Worm (Caenorhabditis elegans) whole organism, L4/young adult: Measurements from ENCODE around the gene cic-1.

Experiments used
- dao-5 ChIP-seq: sonication (generic microtip); optimal IDR thresholded peaks from 2 replicates; lab custom pipeline; 2016; ENCODE audit warnings: missing genotype, missing genetic modification characterization, moderate library complexity, missing compliant biosample characterization
- him-1 ChIP-seq: sonication (generic microtip); optimal IDR thresholded peaks from 2 replicates; lab custom pipeline; 2016; ENCODE audit warnings: missing genotype, missing genetic modification reagents, missing genetic modification characterization, missing compliant biosample characterization

- TF ChIP-seq him-1 (tag; lab: Kevin White, UChicago) (no peak), dao-5 (no peak)
These were observed 25.1 kb downstream of the cic-1 start, which contains the start of gene H14E04.2 for ce11 chrIII:2375918-2376317.
